Worm (Caenorhabditis elegans): ENCODE measurements around the gene F54C9.3.

F54C9.3 gene

DNA sequence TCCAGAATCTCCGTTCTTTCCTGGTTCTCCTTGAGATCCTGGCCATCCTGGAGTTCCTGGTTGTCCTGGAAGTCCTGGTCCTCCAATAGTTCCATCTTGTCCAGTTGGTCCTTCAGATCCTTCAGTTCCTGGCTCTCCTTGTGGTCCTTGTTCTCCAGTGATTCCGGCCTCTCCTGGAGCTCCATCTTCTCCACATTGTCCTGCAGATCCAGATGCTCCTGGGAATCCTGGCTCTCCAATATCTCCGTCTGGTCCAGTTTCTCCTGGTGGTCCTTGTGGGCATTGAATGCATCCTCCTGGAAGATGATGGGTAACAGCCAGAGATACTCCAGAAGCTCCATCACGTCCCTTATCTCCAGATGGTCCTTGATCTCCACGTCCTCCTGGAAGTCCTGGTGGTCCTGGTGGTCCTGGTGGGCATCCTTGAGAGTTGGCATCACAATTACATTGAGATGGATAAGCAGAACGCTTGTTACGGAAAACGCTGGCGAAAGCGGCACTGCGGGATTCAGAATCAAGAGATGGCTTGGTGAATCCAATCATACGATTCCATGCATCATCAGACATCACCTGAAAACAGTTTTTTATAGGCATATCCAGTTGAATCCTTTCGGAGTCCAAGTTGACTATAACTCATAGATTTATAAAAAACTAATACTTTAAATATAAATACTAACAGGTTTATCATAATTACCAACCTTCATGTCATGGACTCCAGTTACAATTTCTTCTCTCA, 1.7 kb upstream of the F54C9.3 start:
- TF ChIP-seq dao-5 (tag; optimal IDR thresholded peaks at IDR 0.05) (no peak), him-1 (tag; optimal IDR thresholded peaks at IDR 0.05) (no peak), W03F9.2 (tag; optimal IDR thresholded peaks at IDR 0.05) (no peak)

DNA sequence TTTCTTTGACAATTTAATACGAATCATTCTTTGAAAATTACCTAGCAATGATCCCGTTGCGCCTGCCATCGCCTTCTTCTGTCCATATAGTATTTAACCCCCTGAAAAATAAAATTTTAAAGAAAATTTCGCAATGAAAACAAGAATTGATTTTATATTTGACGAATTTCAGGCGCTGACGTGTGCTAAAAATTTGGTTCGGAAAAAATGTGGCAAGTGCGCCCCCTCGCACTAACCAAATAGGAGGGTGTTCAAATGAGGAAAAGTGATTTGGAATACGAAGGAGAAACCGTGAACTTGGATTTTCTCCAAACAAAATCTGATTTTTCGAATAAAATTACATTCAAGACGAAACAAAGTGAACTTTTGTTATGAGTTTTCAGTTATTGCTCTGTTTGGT, 617 bp downstream of the F54C9.3 start, which contains the start of gene stc-1:
stc-1 (minus strand) TSS at position 101 of the 400 bp plus-strand sequence.
- TF ChIP-seq dao-5 (tag; optimal IDR thresholded peaks at IDR 0.05) (no peak), him-1 (tag; optimal IDR thresholded peaks at IDR 0.05) (no peak), W03F9.2 (tag; optimal IDR thresholded peaks at IDR 0.05) (no peak)

DNA sequence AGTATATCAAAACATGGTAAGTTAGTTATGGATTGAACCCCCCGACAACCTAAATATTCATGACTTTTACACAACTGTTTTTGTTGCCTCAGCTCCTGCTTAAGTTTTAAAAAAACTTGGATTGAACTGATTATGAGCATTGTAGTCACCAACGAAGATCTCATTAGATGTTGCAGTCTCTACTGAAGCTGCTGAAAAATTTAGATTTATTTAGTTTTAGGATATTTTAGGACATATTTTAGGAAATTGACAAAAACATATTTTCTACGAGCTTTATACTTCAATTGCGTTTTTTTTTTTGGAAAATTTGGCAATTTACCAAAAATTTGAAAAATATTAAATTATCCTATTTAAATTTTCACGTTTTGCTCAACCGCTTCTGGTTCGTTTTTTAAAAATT, 4.7 kb downstream of the F54C9.3 start, which contains the start of gene F54C9.14:
F54C9.14 (plus strand) TSS at position 301 of the 400 bp plus-strand sequence.
- no peak for TF ChIP-seq W03F9.2 (tag; optimal IDR thresholded peaks at IDR 0.05)
- no peak for TF ChIP-seq him-1 (tag; optimal IDR thresholded peaks at IDR 0.05)
- no peak for TF ChIP-seq dao-5 (tag; optimal IDR thresholded peaks at IDR 0.05)

DNA sequence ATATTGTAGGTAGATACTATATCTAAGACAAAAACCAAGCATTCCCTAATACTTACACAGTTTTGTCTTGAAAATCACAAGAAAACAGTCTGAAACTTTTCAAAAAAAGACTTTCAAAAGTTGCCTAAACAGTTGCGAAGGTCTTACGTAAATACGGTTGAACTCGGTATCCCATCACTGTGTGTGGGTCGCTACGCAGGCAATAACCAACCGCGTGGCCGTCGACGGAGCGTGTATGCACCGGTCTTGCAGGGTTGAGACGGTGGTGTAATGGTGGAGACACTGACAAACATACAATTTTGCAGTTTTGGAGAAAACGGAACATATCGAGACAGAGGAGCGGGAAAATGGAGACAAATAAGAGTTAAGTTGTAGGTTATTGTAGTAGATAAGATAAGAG, 5.4 kb downstream of the F54C9.3 start, which contains the start of gene iff-2:
iff-2 (minus strand) TSS at position 141 of the 400 bp plus-strand sequence.
- TF ChIP-seq W03F9.2 (tag; optimal IDR thresholded peaks at IDR 0.05) (peak; percentile 97), dao-5 (tag; optimal IDR thresholded peaks at IDR 0.05) (peak; percentile 77), him-1 (tag; optimal IDR thresholded peaks at IDR 0.05) (peak; percentile 97)

DNA sequence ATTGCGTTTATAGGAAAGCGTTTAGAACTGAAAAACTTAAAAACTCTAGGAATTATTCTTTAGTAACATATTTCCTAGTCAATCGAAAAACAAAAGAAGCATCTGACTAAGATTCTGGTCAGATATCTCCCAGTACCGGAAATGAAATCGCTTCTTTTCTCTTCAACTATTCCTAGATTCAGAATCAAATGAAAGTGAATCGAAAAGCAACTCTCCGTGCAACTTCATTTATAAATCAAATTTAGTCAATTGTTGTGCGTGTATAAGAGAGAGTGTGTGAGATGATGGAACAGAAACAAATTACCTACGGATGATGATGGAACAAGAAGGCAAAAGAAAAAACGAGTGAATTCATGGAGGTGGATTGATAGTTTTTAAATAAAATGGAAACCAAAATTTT, 7.5 kb downstream of the F54C9.3 start:
- TF ChIP-seq him-1 (tag; optimal IDR thresholded peaks at IDR 0.05) (no peak), W03F9.2 (tag; optimal IDR thresholded peaks at IDR 0.05) (no peak), dao-5 (tag; optimal IDR thresholded peaks at IDR 0.05) (no peak)

DNA sequence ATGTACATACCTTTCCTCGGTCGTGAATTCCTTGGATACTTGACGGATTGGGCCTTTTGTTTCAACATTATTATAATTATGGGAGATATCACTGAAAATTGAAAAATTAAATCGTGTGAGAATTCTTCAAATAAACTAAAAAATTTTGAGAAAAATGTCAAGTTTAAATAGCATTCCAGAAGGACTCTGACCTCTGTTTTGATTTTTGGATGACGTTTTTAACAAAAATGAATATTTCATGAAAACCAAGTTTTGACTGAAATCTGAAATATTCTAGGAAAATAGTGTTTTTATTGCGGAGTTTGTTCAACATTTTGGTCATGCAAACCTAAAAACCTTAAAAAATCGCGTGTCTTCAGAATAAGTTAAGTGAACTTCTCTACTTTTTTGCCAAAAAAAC, 10.5 kb downstream of the F54C9.3 start, which contains the start of gene glb-27:
glb-27 (minus strand) TSS at position 101 of the 400 bp plus-strand sequence.
- TF ChIP-seq dao-5 (tag; optimal IDR thresholded peaks at IDR 0.05) (no peak), him-1 (tag; optimal IDR thresholded peaks at IDR 0.05) (no peak), W03F9.2 (tag; optimal IDR thresholded peaks at IDR 0.05) (no peak)

DNA sequence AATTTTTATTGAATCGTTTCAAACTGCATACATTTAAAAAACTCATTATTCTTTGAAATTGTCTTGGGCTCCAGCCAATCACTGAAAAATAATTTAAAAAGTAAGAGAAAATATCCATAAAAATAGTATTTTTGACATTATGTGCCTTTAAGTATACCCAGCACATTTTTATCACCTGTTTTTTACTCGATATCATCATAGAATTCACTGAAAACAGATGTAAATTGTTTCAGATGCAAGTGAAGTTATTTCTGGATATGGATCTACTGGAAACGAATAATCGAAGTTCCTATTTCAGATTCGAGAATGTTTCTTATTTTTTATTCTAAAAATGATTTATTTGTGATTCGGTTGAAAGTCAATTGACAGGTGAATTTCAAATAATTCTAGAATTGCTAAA, 12.1 kb downstream of the F54C9.3 start:
- TF ChIP-seq W03F9.2 (tag; optimal IDR thresholded peaks at IDR 0.05), result no peak
- TF ChIP-seq dao-5 (tag; optimal IDR thresholded peaks at IDR 0.05), result no peak
- TF ChIP-seq him-1 (tag; optimal IDR thresholded peaks at IDR 0.05), result no peak

DNA sequence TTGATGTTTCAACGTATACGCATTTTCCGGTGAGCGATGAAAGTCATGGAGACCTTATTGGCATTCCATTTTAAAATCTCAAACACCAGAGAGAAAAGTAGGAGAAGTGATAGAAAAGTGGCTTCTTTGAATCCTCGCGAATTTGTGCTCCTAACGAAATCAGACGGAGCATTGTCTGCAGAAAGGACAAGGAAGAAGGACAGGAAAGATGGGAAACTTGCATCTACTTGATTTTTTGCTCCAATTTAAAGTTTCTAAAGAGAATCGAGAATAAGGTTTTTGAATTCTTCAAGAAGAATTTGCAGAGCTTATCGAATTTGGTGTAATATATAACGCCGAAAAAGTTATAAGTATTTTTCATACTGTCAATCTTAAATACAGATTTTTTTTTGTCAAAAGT, 15.6 kb downstream of the F54C9.3 start:
- no peak for TF ChIP-seq him-1 (tag; optimal IDR thresholded peaks at IDR 0.05)
- TF ChIP-seq dao-5 (tag; optimal IDR thresholded peaks at IDR 0.05), result no peak
- TF ChIP-seq W03F9.2 (tag; optimal IDR thresholded peaks at IDR 0.05), result no peak

DNA sequence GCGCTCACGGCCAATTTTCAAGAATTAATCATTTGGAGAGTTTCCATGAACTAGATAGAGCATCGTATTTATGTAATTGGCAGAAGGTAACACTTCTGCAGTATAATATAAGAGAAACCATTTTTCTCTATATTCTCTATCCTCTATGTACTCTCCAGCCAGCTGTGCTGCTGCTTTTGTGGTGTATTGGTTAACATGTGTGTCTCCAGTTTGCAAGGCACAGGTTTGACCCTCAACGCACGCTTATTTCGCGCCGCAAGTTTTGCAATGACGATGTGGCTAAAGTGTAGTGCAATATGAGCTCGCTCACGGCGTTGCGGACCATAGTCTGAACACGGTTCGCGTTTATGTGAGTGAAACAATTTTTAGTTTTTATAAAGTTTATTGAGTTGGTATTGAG, 19.7 kb downstream of the F54C9.3 start:
- TF ChIP-seq him-1 (tag; optimal IDR thresholded peaks at IDR 0.05) (peak; percentile 76), dao-5 (tag; optimal IDR thresholded peaks at IDR 0.05) (peak; percentile 92), W03F9.2 (tag; optimal IDR thresholded peaks at IDR 0.05) (no peak)

DNA sequence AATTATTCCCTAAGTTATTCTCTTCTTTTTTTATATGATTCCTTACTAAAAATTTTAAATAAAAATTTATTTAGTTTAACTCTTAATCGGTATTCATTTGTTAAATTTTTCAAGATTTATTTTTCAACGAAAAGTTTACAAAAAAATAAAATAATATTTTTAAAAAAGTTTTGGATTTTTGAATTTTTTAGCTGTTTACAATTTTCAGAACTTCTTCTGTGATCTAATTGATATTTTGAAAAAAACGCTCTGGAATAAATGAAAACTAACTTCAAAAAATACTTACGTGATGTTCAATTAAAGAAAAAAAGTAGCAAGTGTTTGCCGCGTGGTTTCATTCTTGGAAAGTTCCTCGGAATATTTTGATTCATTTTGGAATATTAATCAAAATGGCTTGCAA, 21.3 kb downstream of the F54C9.3 start, which contains the start of gene decr-1.2:
decr-1.2 (plus strand) TSS at position 301 of the 400 bp plus-strand sequence.
- TF ChIP-seq him-1 (tag; optimal IDR thresholded peaks at IDR 0.05) (no peak), W03F9.2 (tag; optimal IDR thresholded peaks at IDR 0.05) (no peak), dao-5 (tag; optimal IDR thresholded peaks at IDR 0.05) (no peak)

DNA sequence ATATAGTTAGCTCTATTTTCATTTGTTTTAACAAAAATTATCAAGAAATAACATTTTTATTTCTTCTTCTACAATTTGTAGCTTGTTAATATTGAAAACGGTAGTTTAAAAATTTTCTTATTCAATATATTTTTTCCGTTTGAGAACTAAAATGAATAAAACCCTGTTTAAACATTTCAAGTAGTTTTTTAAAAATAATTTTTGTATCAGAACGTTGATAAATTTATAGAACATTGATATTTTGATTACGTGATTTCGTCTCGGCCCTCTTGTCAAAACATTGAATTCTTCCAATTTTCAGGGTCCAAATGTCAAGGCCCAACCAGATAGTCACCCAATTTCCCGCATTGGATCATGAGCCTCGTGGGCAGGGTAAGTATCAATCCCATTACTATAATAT, 26.2 kb downstream of the F54C9.3 start, which contains the start of gene pqn-73:
pqn-73 (plus strand) TSS at position 301 of the 400 bp plus-strand sequence.
- TF ChIP-seq dao-5 (tag; optimal IDR thresholded peaks at IDR 0.05) (no peak), W03F9.2 (tag; optimal IDR thresholded peaks at IDR 0.05) (no peak), him-1 (tag; optimal IDR thresholded peaks at IDR 0.05) (no peak)

DNA sequence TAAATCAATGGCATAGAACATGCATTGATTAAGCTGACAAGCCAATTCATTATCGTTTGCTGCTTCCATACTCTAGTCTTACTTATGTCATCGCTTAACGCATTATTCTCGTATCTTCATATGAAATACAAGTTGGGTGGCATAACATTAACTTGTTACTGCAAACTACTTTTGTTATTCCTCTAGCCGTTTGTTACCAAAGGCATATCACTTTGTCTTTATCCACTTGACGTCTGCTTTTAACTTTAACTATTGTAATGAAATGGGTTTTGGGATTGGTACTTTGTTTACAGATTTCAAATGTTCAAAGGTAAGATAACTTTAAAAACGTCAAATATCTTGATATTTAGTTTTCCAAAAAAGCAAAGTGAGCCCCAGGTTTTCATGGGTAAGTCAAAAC, 30.6 kb downstream of the F54C9.3 start, which contains the start of gene W01C9.2:
W01C9.2 (plus strand) TSS at position 301 of the 400 bp plus-strand sequence.
- TF ChIP-seq him-1 (tag; optimal IDR thresholded peaks at IDR 0.05) (no peak), W03F9.2 (tag; optimal IDR thresholded peaks at IDR 0.05) (no peak), dao-5 (tag; optimal IDR thresholded peaks at IDR 0.05) (no peak)

DNA sequence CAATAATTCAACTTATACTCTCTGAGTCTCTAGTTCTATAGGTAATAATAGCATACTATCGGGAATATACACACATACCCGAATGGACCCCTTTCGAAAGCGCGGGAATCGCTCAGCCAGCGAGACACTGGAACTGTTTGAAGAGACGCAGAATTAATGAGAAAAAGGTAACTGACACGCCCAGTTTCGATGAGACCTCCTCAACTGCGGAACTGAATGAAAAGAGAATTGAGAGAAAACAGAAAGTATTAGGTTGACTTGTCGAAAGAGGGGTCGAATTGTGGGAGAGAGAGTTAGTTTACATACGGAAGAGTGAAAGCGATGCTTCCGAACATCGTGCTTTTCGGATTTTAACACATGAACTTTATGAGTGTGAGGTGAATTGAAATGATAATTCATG, 34.6 kb downstream of the F54C9.3 start:
- TF ChIP-seq dao-5 (tag; optimal IDR thresholded peaks at IDR 0.05), result no peak
- no peak for TF ChIP-seq W03F9.2 (tag; optimal IDR thresholded peaks at IDR 0.05)
- no peak for TF ChIP-seq him-1 (tag; optimal IDR thresholded peaks at IDR 0.05)

DNA sequence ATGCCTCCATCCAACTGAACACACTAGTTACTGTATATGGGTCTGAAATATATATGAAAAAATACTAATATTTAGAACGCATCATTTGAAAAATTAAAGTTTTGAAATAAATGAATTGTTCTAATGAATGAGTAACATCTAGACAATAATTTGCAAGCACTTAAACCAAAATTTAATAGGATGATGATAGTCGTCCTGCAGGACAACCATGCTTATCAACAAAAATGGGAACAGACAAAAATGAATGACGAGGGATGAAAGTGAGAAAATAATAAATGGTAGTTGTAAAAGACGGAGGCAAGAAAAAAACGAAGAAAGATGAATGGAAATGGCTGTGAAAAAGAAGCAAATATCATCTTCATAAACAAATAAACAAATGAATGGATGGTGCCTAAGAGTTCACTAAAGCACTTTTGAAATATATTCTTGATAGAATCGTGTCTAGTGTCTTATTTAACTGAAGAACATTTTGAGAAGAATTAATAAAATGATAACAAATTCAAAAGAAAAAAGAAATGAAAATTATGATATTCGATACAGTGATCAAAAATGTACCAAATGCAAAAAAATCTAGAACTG, 35.4 kb downstream of the F54C9.3 start, which contains the start of gene gldi-7:
gldi-7 (minus strand) TSS at position 42 of the 579 bp plus-strand sequence.
- TF ChIP-seq him-1 (tag; optimal IDR thresholded peaks at IDR 0.05), result no peak
- TF ChIP-seq W03F9.2 (tag; optimal IDR thresholded peaks at IDR 0.05), result no peak
- TF ChIP-seq dao-5 (tag; optimal IDR thresholded peaks at IDR 0.05), result no peak

Measured in whole organism, L4/young adult.